Worm (Caenorhabditis elegans) whole organism, mixed stage, embryonic: ENCODE measurements around the gene Y48A6B.14.

Experiments
- drap-1 ChIP-seq: fragments of 200-800 bp; sonication (Bioruptor generic); optimal IDR thresholded peaks from 3 replicates; lab custom pipeline; 2018; ENCODE audit warnings: mild to moderate bottlenecking, missing genetic modification characterization, missing compliant biosample characterization
- mep-1 ChIP-seq: fragments of 150-350 bp; optimal IDR thresholded peaks from 2 replicates; lab custom pipeline; 2017; ENCODE audit warnings: missing biosample characterization, missing genetic modification reagents, missing genetic modification characterization, inconsistent platforms
- tbx-8 ChIP-seq: fragments of 200-800 bp; sonication (Bioruptor generic); optimal IDR thresholded peaks from 2 replicates; lab custom pipeline; 2018; ENCODE audit warnings: mild to moderate bottlenecking, missing genetic modification characterization, moderate library complexity, missing compliant biosample characterization

DNA sequence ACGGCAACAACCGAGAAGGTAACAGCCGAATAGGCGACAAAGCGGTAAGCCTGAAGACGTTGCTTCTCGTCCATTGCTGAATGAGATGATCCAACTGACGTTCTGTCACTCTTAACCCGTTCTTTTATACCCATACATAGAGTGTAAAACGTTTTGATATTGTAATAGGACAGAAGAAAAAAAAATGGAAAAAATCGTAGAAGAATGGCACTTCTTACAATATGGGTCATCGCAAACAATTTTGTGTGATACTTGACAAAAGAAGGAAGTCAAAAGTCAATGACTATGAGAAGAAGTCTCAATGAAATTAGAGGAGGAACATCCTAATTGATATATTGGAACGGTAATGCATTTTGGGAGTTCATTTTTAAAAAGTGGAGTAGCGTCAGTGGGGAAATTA is 48.3 kb upstream of the Y48A6B.14 start, which contains the start of gene col-92:
- TF ChIP-seq drap-1 = no peak
- no peak for TF ChIP-seq mep-1 (tag; lab: Kevin White, UChicago)
- TF ChIP-seq tbx-8 (GFP tag; lab: Kevin White, UChicago) = no peak
